Worm (Caenorhabditis elegans) whole organism, L1 larva: ENCODE measurements around the gene F07G11.2.

Source experiments
- Y116A8C.19 ChIP-seq: sonication (generic microtip); optimal IDR thresholded peaks from 2 replicates; lab custom pipeline; 2016; ENCODE audit warnings: missing compliant biosample characterization, missing genetic modification characterization, borderline replicate concordance
- blmp-1 ChIP-seq: fragments of 150-350 bp; optimal IDR thresholded peaks from 2 replicates; lab custom pipeline; 2014; ENCODE audit warnings: missing biosample characterization, missing genetic modification characterization
- efl-1 ChIP-seq, 4 experiments: fragments of 150-350 bp; optimal IDR thresholded peaks in 3 of 4; peaks in 1 of 4; 1 replicate in 1 of 4; 2 replicates in 3 of 4; lab custom pipeline; 2014; ENCODE audit warnings: missing biosample characterization in 2 of 4, missing genetic modification characterization in 2 of 4, missing genetic modification reagents in 2 of 4
- egl-27 ChIP-seq, 2 experiments: fragments of 150-350 bp in 1 of 2; sonication (generic microtip); optimal IDR thresholded peaks; 3 replicates each; lab custom pipeline; 2017 to 2018; ENCODE audit warnings: missing biosample characterization in 2 of 2, missing genetic modification characterization in 2 of 2, missing genetic modification reagents in 2 of 2
- lin-15B ChIP-seq: fragments of 150-350 bp; sonication (generic microtip); optimal IDR thresholded peaks from 3 replicates; lab custom pipeline; 2014; ENCODE audit warnings: missing biosample characterization, missing genetic modification characterization
- lin-39 ChIP-seq: fragments of 150-350 bp; optimal IDR thresholded peaks from 2 replicates; lab custom pipeline; 2014; ENCODE audit warnings: missing biosample characterization, missing genetic modification reagents, missing genetic modification characterization
- nhr-47 ChIP-seq: sonication (generic microtip); optimal IDR thresholded peaks from 2 replicates; lab custom pipeline; 2016; ENCODE audit warnings: mild to moderate bottlenecking, missing genetic modification characterization, moderate library complexity, missing compliant biosample characterization
- nhr-77 ChIP-seq: fragments of 150-350 bp; optimal IDR thresholded peaks from 2 replicates; lab custom pipeline; 2014; ENCODE audit warnings: missing biosample characterization, missing genetic modification characterization
- snpc-4 ChIP-seq: fragments of 150-350 bp; optimal IDR thresholded peaks from 2 replicates; lab custom pipeline; 2014; ENCODE audit warnings: missing biosample characterization, missing genetic modification characterization
- ztf-11 ChIP-seq, 2 experiments: sonication (generic microtip); optimal IDR thresholded peaks; 2 replicates each; lab custom pipeline; 2016 to 2017; ENCODE audit warnings: missing genetic modification characterization in 2 of 2, missing biosample characterization in 1 of 2, missing compliant biosample characterization in 1 of 2

- TF ChIP-seq blmp-1 (tag; lab: Kevin White, UChicago) (no peak), ztf-11 (tag; optimal IDR thresholded peaks at IDR 0.05; lab: Kevin White, UChicago) (no peak), Y116A8C.19 (tag; lab: Kevin White, UChicago) (no peak), snpc-4 (tag; lab: Kevin White, UChicago) (no peak), egl-27 (tag; optimal IDR thresholded peaks at IDR 0.05; lab: Kevin White, UChicago) (no peak), nhr-77 (tag; lab: Kevin White, UChicago) (no peak), nhr-47 (tag; lab: Kevin White, UChicago) (no peak), lin-15B (tag; lab: Kevin White, UChicago) (no peak), efl-1 (optimal IDR thresholded peaks at IDR 0.05; lab: Kevin White, UChicago) (no peak), efl-1 (GFP tag; optimal IDR thresholded peaks at IDR 0.05 in 1 of 2; lab: Kevin White, UChicago) (no peak), lin-39 (tag; lab: Kevin White, UChicago) (no peak)
These were observed 47.8 kb downstream of the F07G11.2 start, which contains the start of the genes srh-231 and srh-275 for ce11 chrV:7352186-7353053.
